Worm (Caenorhabditis elegans) whole organism, L2 larva: ENCODE data around the gene M6.4.

Source experiments
- C34F6.9 ChIP-seq: fragments of 150-350 bp; optimal IDR thresholded peaks from 2 replicates; lab custom pipeline; 2014; ENCODE audit warnings: missing biosample characterization, missing genetic modification characterization
- F13H6.1 ChIP-seq: sonication (generic microtip); optimal IDR thresholded peaks from 2 replicates; lab custom pipeline; 2016; ENCODE audit warnings: missing genetic modification characterization, missing compliant biosample characterization
- ZK546.5 ChIP-seq: sonication (generic microtip); optimal IDR thresholded peaks from 2 replicates; lab custom pipeline; 2017; ENCODE audit warnings: missing biosample characterization, missing genetic modification characterization
- ama-1 ChIP-seq: fragments of 150-350 bp; optimal IDR thresholded peaks from 2 replicates; lab custom pipeline; 2018; ENCODE audit warnings: inconsistent platforms
- blmp-1 ChIP-seq: sonication (generic microtip); optimal IDR thresholded peaks from 2 replicates; lab custom pipeline; 2017; ENCODE audit warnings: missing genetic modification characterization, mild to moderate bottlenecking, missing compliant biosample characterization, antibody characterized with exemption, moderate library complexity; ENCODE audit not compliant: insufficient read depth
- ceh-82 ChIP-seq: fragments of 150-350 bp; optimal IDR thresholded peaks from 2 replicates; lab custom pipeline; 2014; ENCODE audit warnings: missing biosample characterization, missing genetic modification characterization
- mdl-1 ChIP-seq, 2 experiments: fragments of 150-350 bp in 1 of 2; sonication (generic microtip) in 1 of 2; optimal IDR thresholded peaks; 2 replicates each; lab custom pipeline; 2017; ENCODE audit warnings: missing biosample characterization in 2 of 2, missing genetic modification characterization in 2 of 2
- nhr-11 ChIP-seq: fragments of 150-350 bp; optimal IDR thresholded peaks from 2 replicates; lab custom pipeline; 2014; ENCODE audit warnings: missing biosample characterization, missing genetic modification characterization
- nhr-12 ChIP-seq: fragments of 150-350 bp; optimal IDR thresholded peaks from 2 replicates; lab custom pipeline; 2014; ENCODE audit warnings: missing biosample characterization, missing genetic modification characterization
- nhr-237 ChIP-seq: fragments of 150-350 bp; optimal IDR thresholded peaks from 2 replicates; lab custom pipeline; 2014; ENCODE audit warnings: missing biosample characterization, missing genetic modification characterization
- snpc-4 ChIP-seq: fragments of 150-350 bp; optimal IDR thresholded peaks from 2 replicates; lab custom pipeline; 2014; ENCODE audit warnings: missing biosample characterization, missing genetic modification characterization
- unc-55 ChIP-seq: fragments of 150-350 bp; sonication (generic microtip); optimal IDR thresholded peaks from 3 replicates; lab custom pipeline; 2014; ENCODE audit warnings: missing biosample characterization, missing genetic modification reagents, missing genetic modification characterization
- zag-1 ChIP-seq: fragments of 150-350 bp; optimal IDR thresholded peaks from 2 replicates; lab custom pipeline; 2014; ENCODE audit warnings: missing biosample characterization, missing genetic modification characterization
- ztf-11 ChIP-seq: sonication (generic microtip); optimal IDR thresholded peaks from 2 replicates; lab custom pipeline; 2017; ENCODE audit warnings: missing biosample characterization, missing genetic modification characterization

DNA sequence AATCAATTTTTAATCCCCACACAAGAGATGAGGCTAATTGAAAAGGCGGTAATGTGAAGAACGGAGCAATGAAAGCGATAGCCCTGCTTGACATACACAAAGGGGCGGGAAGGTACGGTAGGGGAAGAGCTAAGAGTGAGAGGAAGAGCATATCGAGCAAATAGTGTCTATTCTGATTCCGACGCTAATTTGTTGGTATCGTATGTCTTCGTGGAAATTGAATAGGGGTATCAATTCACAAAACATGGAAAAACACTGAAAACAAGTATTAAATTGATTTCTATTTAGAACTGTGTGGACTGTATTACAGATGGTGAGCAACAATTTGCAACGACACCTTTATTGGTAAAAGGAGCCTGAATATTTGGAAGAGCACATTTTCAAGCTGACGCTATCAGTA, 7.9 kb downstream of the M6.4 start, which contains the start of gene pha-2:
- TF ChIP-seq C34F6.9 (no peak), ama-1 (no peak), unc-55 (GFP tag; lab: Kevin White, UChicago) (no peak), ztf-11 (no peak), snpc-4 (tag; lab: Kevin White, UChicago) (no peak), F13H6.1 (tag; lab: Kevin White, UChicago) (no peak), nhr-12 (no peak), blmp-1 (tag; lab: Kevin White, UChicago) (no peak), zag-1 (tag; lab: Kevin White, UChicago) (no peak), nhr-237 (tag; lab: Kevin White, UChicago) (no peak), ZK546.5 (tag; lab: Kevin White, UChicago) (no peak), ceh-82 (tag; lab: Kevin White, UChicago) (no peak), nhr-11 (tag; lab: Kevin White, UChicago) (no peak), mdl-1 (tag; optimal IDR thresholded peaks at IDR 0.05; lab: Kevin White, UChicago) (no peak)
